Worm (Caenorhabditis elegans): ENCODE data around the gene hsp-6.

The hsp-6 gene

ce11 chrV:4826710-4827380 is at the start of gene hsp-6, which contains the start of gene C37H5.5:
hsp-6 (minus strand) TSS chrV:4826760.
C37H5.5 (plus strand) TSS chrV:4827360.
- TF ChIP-seq mep-1 (tag; optimal IDR thresholded peaks at IDR 0.05) (peak; percentile 83), lsy-2 (tag; optimal IDR thresholded peaks at IDR 0.05) (peak; percentile 87 to 95), irx-1 (tag; optimal IDR thresholded peaks at IDR 0.05) (peak; percentile 55), aly-2 (tag; optimal IDR thresholded peaks at IDR 0.05) (peak; percentile 68), snu-23 (GFP tag; optimal IDR thresholded peaks at IDR 0.05) (peak; percentile 92), zip-4 (GFP tag; optimal IDR thresholded peaks at IDR 0.05) (peak; percentile 31), mab-9 (GFP tag; IDR thresholded peaks at IDR 0.05) (peak; percentile 18; the same call in 1 of the 2 replicates), lin-15B (tag; optimal IDR thresholded peaks at IDR 0.05) (peak; percentile 78), aha-1 (tag; optimal IDR thresholded peaks at IDR 0.05) (no peak), egl-27 (tag; optimal IDR thresholded peaks at IDR 0.05) (no peak), nhr-20 (tag; optimal IDR thresholded peaks at IDR 0.05) (peak; percentile 88), unc-86 (tag; optimal IDR thresholded peaks at IDR 0.05) (peak; percentile 67), unc-30 (tag; optimal IDR thresholded peaks at IDR 0.05) (no peak), nhr-237 (tag; optimal IDR thresholded peaks at IDR 0.05) (peak; percentile 25), rnt-1 (tag; optimal IDR thresholded peaks at IDR 0.05) (peak; percentile 84), sptf-1 (tag; optimal IDR thresholded peaks at IDR 0.05) (no peak), sox-4 (tag; optimal IDR thresholded peaks at IDR 0.05) (peak; percentile 40), zag-1 (tag; optimal IDR thresholded peaks at IDR 0.05) (no peak), pag-3 (tag; optimal IDR thresholded peaks at IDR 0.05; ENCODE audit: borderline replicate concordance, insufficient read depth) (no peak), swsn-7 (tag; optimal IDR thresholded peaks at IDR 0.05) (peak; percentile 79), elt-3 (tag; optimal IDR thresholded peaks at IDR 0.05) (peak in 2 of 6 experiments; percentile 23 to 82), alr-1 (tag; optimal IDR thresholded peaks at IDR 0.05; ENCODE audit: borderline replicate concordance) (no peak), jun-1 (tag; optimal IDR thresholded peaks at IDR 0.05) (peak; percentile 27), nhr-19 (GFP tag; conservative IDR thresholded peaks at IDR 0.05) (peak; percentile 75), elt-2 (tag; optimal IDR thresholded peaks at IDR 0.05) (peak; percentile 14), grh-1 (GFP tag; IDR thresholded peaks at IDR 0.05) (peak; percentile 69), xbp-1 (tag; optimal IDR thresholded peaks at IDR 0.05) (peak; percentile 72), fos-1 (tag; optimal IDR thresholded peaks at IDR 0.05) (peak; percentile 10), ama-1 (optimal IDR thresholded peaks at IDR 0.05) (peak; percentile 19), isw-1 (GFP tag; IDR thresholded peaks at IDR 0.05) (peak; percentile 84), lin-13 (GFP tag; optimal IDR thresholded peaks at IDR 0.05) (peak; percentile 72), unc-130 (tag; optimal IDR thresholded peaks at IDR 0.05) (peak; percentile 75), nhr-90 (tag; optimal IDR thresholded peaks at IDR 0.05; ENCODE audit: poor library complexity) (peak; percentile 79), mdl-1 (tag; optimal IDR thresholded peaks at IDR 0.05) (peak in 1 of 2 experiments; percentile 77), nhr-47 (tag; optimal IDR thresholded peaks at IDR 0.05) (peak; percentile 83), nhr-77 (tag; optimal IDR thresholded peaks at IDR 0.05) (peak; percentile 55), fkh-8 (tag; optimal IDR thresholded peaks at IDR 0.05) (peak; percentile 78), pax-3 (tag; optimal IDR thresholded peaks at IDR 0.05) (peak; percentile 56), lin-35 (GFP tag; optimal IDR thresholded peaks at IDR 0.05) (peak; percentile 66 to 84), F16B12.6 (tag; optimal IDR thresholded peaks at IDR 0.05) (peak; percentile 21), skn-1 (tag; optimal IDR thresholded peaks at IDR 0.05) (peak; percentile 92), ceh-90 (tag; optimal IDR thresholded peaks at IDR 0.05) (no peak), nhr-71 (tag; optimal IDR thresholded peaks at IDR 0.05) (peak; percentile 91), egl-13 (tag; optimal IDR thresholded peaks at IDR 0.05) (peak; percentile 53), C16A3.4 (tag; optimal IDR thresholded peaks at IDR 0.05) (peak; percentile 87), unc-62 (GFP tag; optimal IDR thresholded peaks at IDR 0.05) (no peak), ztf-4 (tag; optimal IDR thresholded peaks at IDR 0.05) (peak; percentile 56), lin-39 (tag; optimal IDR thresholded peaks at IDR 0.05) (peak; percentile 20), dsc-1 (tag; optimal IDR thresholded peaks at IDR 0.05) (peak; percentile 42), snpc-4 (tag; optimal IDR thresholded peaks at IDR 0.05) (peak; percentile 72), ceh-82 (tag; optimal IDR thresholded peaks at IDR 0.05) (peak; percentile 36 to 89 (median 51)), unc-98 (GFP tag; IDR thresholded peaks at IDR 0.05) (no peak)

Data from whole organism, L1 larva.